Worm (Caenorhabditis elegans) whole organism, L4/young adult: ENCODE data around the gene R10E8.5.

Source experiments
- W03F9.2 ChIP-seq: fragments of 150-350 bp; optimal IDR thresholded peaks from 2 replicates; lab custom pipeline; 2014; ENCODE audit warnings: missing biosample characterization, missing genetic modification characterization
- dao-5 ChIP-seq: sonication (generic microtip); optimal IDR thresholded peaks from 2 replicates; lab custom pipeline; 2016; ENCODE audit warnings: missing genotype, missing genetic modification characterization, moderate library complexity, missing compliant biosample characterization
- him-1 ChIP-seq: sonication (generic microtip); optimal IDR thresholded peaks from 2 replicates; lab custom pipeline; 2016; ENCODE audit warnings: missing genotype, missing genetic modification reagents, missing genetic modification characterization, missing compliant biosample characterization

ce11 chrV:18269885-18270284 lies 15.3 kb downstream of the R10E8.5 start, which contains the start of gene skr-6:
- TF ChIP-seq dao-5 (tag; lab: Kevin White, UChicago), result no peak
- TF ChIP-seq him-1 (tag; lab: Kevin White, UChicago), result no peak
- TF ChIP-seq W03F9.2 (tag; lab: Kevin White, UChicago), result no peak
